Worm (Caenorhabditis elegans) whole organism, mixed stage, embryonic: Measurements from ENCODE around the gene C18H9.1.

Experiments used
- bed-3 ChIP-seq: fragments of 200-800 bp; sonication (Bioruptor generic); optimal IDR thresholded peaks from 3 replicates; lab custom pipeline; 2018; ENCODE audit warnings: mild to moderate bottlenecking, missing genetic modification characterization, moderate library complexity, missing compliant biosample characterization
- ceh-39 ChIP-seq: fragments of 150-350 bp; optimal IDR thresholded peaks from 2 replicates; lab custom pipeline; 2014; ENCODE audit warnings: missing biosample characterization, missing genetic modification characterization
- ceh-43 ChIP-seq: fragments of 200-800 bp; sonication (Bioruptor generic); optimal IDR thresholded peaks from 2 replicates; lab custom pipeline; 2018; ENCODE audit warnings: mild to moderate bottlenecking, missing genetic modification characterization, moderate library complexity, missing compliant biosample characterization
- ceh-83 ChIP-seq: fragments of 200-800 bp; sonication (Bioruptor generic); optimal IDR thresholded peaks from 2 replicates; lab custom pipeline; 2018; ENCODE audit warnings: mild to moderate bottlenecking, missing genetic modification characterization, missing compliant biosample characterization
- ces-1 ChIP-seq: fragments of 150-350 bp; optimal IDR thresholded peaks from 2 replicates; lab custom pipeline; 2014; ENCODE audit warnings: missing biosample characterization, missing genetic modification reagents, missing genetic modification characterization
- cnd-1 ChIP-seq: fragments of 200-800 bp; sonication (Bioruptor generic); optimal IDR thresholded peaks from 2 replicates; lab custom pipeline; 2018; ENCODE audit warnings: mild to moderate bottlenecking, missing genetic modification characterization, missing compliant biosample characterization
- drap-1 ChIP-seq: fragments of 200-800 bp; sonication (Bioruptor generic); optimal IDR thresholded peaks from 3 replicates; lab custom pipeline; 2018; ENCODE audit warnings: mild to moderate bottlenecking, missing genetic modification characterization, missing compliant biosample characterization
- elt-1 ChIP-seq: sonication (generic microtip); optimal IDR thresholded peaks from 2 replicates; lab custom pipeline; 2017; ENCODE audit warnings: missing genetic modification characterization, mild to moderate bottlenecking, missing compliant biosample characterization, antibody characterized with exemption, moderate library complexity, borderline replicate concordance; ENCODE audit not compliant: insufficient read depth
- elt-3 ChIP-seq: fragments of 150-350 bp; optimal IDR thresholded peaks from 2 replicates; lab custom pipeline; 2014; ENCODE audit warnings: missing biosample characterization, missing genetic modification characterization
- flh-1 ChIP-seq: fragments of 200-800 bp; sonication (Bioruptor generic); optimal IDR thresholded peaks from 2 replicates; lab custom pipeline; 2018; ENCODE audit warnings: mild to moderate bottlenecking, missing genetic modification characterization, moderate library complexity, missing compliant biosample characterization
- ham-2 ChIP-seq: fragments of 200-800 bp; sonication (Bioruptor generic); optimal IDR thresholded peaks from 2 replicates; lab custom pipeline; 2018; ENCODE audit warnings: mild to moderate bottlenecking, missing genetic modification characterization, missing compliant biosample characterization
- hlh-1 ChIP-seq: fragments of 150-350 bp; optimal IDR thresholded peaks from 2 replicates; lab custom pipeline; 2014; ENCODE audit warnings: missing biosample characterization, missing genetic modification reagents, missing genetic modification characterization
- lin-13 ChIP-seq: fragments of 150-350 bp; optimal IDR thresholded peaks from 2 replicates; lab custom pipeline; 2014; ENCODE audit warnings: missing biosample characterization, missing genetic modification characterization
- lin-32 ChIP-seq: fragments of 200-800 bp; sonication (Bioruptor generic); optimal IDR thresholded peaks from 2 replicates; lab custom pipeline; 2018; ENCODE audit warnings: mild to moderate bottlenecking, missing genetic modification characterization, missing compliant biosample characterization
- lsy-2 ChIP-seq: fragments of 150-350 bp; optimal IDR thresholded peaks from 2 replicates; lab custom pipeline; 2014; ENCODE audit warnings: missing biosample characterization, missing genetic modification characterization
- mab-5 ChIP-seq: fragments of 150-350 bp; optimal IDR thresholded peaks from 2 replicates; lab custom pipeline; 2014; ENCODE audit warnings: missing biosample characterization, missing genetic modification characterization
- mep-1 ChIP-seq: fragments of 150-350 bp; optimal IDR thresholded peaks from 2 replicates; lab custom pipeline; 2017; ENCODE audit warnings: missing biosample characterization, missing genetic modification reagents, missing genetic modification characterization, inconsistent platforms
- mls-2 ChIP-seq: sonication (generic microtip); optimal IDR thresholded peaks from 2 replicates; lab custom pipeline; 2016; ENCODE audit warnings: mild to moderate bottlenecking, missing genetic modification characterization, moderate library complexity, missing compliant biosample characterization
- nhr-12 ChIP-seq: fragments of 150-350 bp; optimal IDR thresholded peaks from 2 replicates; lab custom pipeline; 2014; ENCODE audit warnings: missing biosample characterization, missing genetic modification characterization
- nhr-2 ChIP-seq: fragments of 150-350 bp; optimal IDR thresholded peaks from 2 replicates; lab custom pipeline; 2014; ENCODE audit warnings: missing biosample characterization, missing genetic modification characterization
- nhr-237 ChIP-seq: fragments of 150-350 bp; optimal IDR thresholded peaks from 2 replicates; lab custom pipeline; 2014; ENCODE audit warnings: missing biosample characterization, missing genetic modification characterization
- nhr-28 ChIP-seq: fragments of 150-350 bp; optimal IDR thresholded peaks from 2 replicates; lab custom pipeline; 2014; ENCODE audit warnings: missing biosample characterization, missing genetic modification characterization
- nhr-76 ChIP-seq: sonication (generic microtip); optimal IDR thresholded peaks from 2 replicates; lab custom pipeline; 2017; ENCODE audit warnings: missing biosample characterization, missing genetic modification characterization
- pha-4 ChIP-seq: fragments of 150-350 bp; optimal IDR thresholded peaks from 2 replicates; lab custom pipeline; 2018; ENCODE audit warnings: missing biosample characterization, missing genetic modification reagents, missing genetic modification characterization
- sem-2 ChIP-seq: fragments of 200-800 bp; sonication (Bioruptor generic); optimal IDR thresholded peaks from 2 replicates; lab custom pipeline; 2018; ENCODE audit warnings: mild to moderate bottlenecking, missing genetic modification characterization, missing compliant biosample characterization
- snpc-4 ChIP-seq: fragments of 150-350 bp; optimal IDR thresholded peaks from 2 replicates; lab custom pipeline; 2014; ENCODE audit warnings: missing biosample characterization, missing genetic modification characterization
- sptf-1 ChIP-seq: sonication (generic microtip); optimal IDR thresholded peaks from 2 replicates; lab custom pipeline; 2017; ENCODE audit warnings: mild to moderate bottlenecking, missing genetic modification characterization, moderate library complexity, missing compliant biosample characterization
- tbx-8 ChIP-seq: fragments of 200-800 bp; sonication (Bioruptor generic); optimal IDR thresholded peaks from 2 replicates; lab custom pipeline; 2018; ENCODE audit warnings: mild to moderate bottlenecking, missing genetic modification characterization, moderate library complexity, missing compliant biosample characterization
- unc-39 ChIP-seq: fragments of 150-350 bp; optimal IDR thresholded peaks from 2 replicates; lab custom pipeline; 2014; ENCODE audit warnings: missing biosample characterization, missing genetic modification characterization
- unc-62 ChIP-seq: fragments of 150-350 bp; optimal IDR thresholded peaks from 2 replicates; lab custom pipeline; 2014; ENCODE audit warnings: missing biosample characterization, missing genetic modification reagents, missing genetic modification characterization
- ztf-11 ChIP-seq: fragments of 150-350 bp; optimal IDR thresholded peaks from 2 replicates; lab custom pipeline; 2014; ENCODE audit warnings: missing biosample characterization, missing genetic modification characterization

The C18H9.1 gene

DNA sequence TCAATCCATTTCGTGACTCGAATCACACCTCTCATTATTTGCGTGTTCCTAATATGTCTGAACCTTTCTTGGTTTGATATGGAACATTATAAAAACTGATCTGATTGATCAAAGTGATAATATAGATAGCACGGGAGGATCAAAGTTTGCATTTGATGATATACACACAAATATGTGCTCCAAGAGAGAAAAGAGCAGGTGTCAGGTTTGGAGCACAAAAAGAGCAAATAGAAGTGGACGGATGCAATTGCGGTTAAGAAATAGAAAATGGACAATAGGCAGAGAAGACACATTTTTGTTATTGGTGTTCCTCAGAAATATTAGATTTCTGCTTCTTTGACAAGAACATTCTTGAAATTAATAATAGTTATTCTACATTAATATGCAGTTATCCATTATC lies at the start of gene C18H9.1:
C18H9.1 (plus strand) TSS at position 301 of the 400 bp plus-strand sequence.
- TF ChIP-seq ham-2 (no peak), hlh-1 (tag; lab: Kevin White, UChicago) (no peak), unc-39 (tag; lab: Kevin White, UChicago) (no peak), lsy-2 (tag; lab: Kevin White, UChicago) (no peak)

DNA sequence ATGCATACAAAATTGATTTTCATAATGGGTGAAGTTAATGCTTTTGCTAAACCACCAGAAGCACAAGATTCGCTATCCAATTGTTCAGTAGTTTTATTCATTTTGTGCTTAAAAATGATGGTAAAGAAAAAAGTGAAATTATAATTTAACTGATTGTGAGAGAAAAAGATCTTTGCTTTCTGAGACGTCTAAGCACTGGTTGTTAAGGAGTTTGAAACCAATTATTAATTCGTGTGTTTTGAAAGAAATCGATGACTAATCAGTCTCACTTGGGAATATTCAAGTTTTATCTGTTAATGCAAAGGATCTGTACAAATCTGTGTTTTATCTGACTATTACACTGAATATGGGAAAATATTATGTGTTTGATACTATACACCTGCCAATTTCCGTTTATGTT lies 47.2 kb upstream of the C18H9.1 start, which contains the start of gene sra-26:
sra-26 (minus strand) TSS at position 101 of the 400 bp plus-strand sequence.
- no peak for TF ChIP-seq mls-2
- no peak for TF ChIP-seq lsy-2 (tag; lab: Kevin White, UChicago)
- TF ChIP-seq drap-1 (GFP tag; lab: Kevin White, UChicago), result no peak
- no peak for TF ChIP-seq ces-1 (GFP tag; lab: Kevin White, UChicago)
- no peak for TF ChIP-seq cnd-1
- no peak for TF ChIP-seq nhr-2 (tag; lab: Kevin White, UChicago)
- TF ChIP-seq sptf-1 (tag; lab: Kevin White, UChicago), result no peak
- TF ChIP-seq nhr-237, result no peak
- no peak for TF ChIP-seq ham-2
- TF ChIP-seq lin-13 (tag; lab: Kevin White, UChicago), result no peak

DNA sequence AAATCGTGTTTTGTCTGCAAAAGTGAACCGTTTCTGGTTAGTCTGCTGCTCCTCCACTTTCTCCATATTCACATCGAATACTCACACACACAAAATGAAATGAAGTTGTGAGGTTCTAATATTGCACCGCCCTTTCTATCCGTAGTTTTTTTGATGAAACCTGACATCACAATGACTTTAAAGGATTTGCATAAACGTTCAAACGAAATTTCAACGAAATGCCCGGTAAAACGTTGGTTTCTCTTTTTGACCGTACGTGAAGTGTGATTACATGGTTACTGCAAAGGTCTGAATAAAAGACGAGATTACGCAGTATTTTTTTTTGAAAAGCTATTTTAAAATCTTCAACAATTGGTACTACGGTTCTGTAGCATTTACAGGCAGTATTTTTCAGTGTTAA lies 44.6 kb upstream of the C18H9.1 start, which contains the start of gene T19D12.9:
T19D12.9 (minus strand) TSS at position 101 of the 400 bp plus-strand sequence.
- TF ChIP-seq sem-2 (GFP tag; lab: Kevin White, UChicago) (no peak), bed-3 (GFP tag; lab: Kevin White, UChicago) (no peak), elt-1 (no peak), unc-62 (GFP tag; lab: Kevin White, UChicago) (no peak)

DNA sequence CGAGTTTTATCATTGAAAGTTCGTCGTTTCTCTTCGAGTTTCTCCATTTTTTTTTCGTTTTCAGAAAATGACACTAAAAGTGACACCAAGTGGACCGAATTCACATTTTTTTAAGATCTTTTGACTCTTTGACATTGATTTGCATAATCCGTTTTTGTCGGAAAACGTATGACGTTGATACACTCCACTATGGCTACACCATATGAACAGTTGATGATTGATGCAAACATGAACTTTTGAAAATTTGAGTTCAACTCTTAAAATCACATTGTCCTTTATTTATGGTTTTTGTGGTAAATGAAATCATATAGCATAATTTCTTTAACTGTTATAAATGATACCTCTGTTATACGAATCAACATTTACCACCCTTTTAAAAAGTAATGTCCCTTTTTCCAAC lies 40.1 kb upstream of the C18H9.1 start, which contains the start of gene T19D12.10:
T19D12.10 (minus strand) TSS at position 101 of the 400 bp plus-strand sequence.
- TF ChIP-seq ces-1 (GFP tag; lab: Kevin White, UChicago), result no peak

DNA sequence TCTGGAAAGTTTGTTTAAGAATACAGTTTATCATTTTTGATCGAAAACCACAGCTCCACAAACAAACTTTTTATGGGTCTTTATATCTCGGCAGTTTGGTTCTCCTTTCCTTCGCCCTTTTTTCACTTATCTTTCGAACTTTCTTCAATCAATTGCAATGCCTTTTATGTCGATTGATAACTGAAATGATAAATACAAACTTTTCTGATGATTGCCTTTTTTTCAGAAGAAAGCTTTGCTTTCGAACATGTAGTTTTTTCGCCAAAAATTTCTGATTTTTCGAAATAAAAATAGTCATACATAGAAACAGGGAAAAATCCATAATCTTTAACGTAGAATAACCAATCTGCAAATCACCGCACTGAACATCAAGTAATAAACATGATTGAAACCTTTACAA lies 37.7 kb upstream of the C18H9.1 start, which contains the start of gene T19D12.2:
T19D12.2 (plus strand) TSS at position 125 of the 400 bp plus-strand sequence.
- no peak for TF ChIP-seq ceh-43 (GFP tag; lab: Kevin White, UChicago)
- TF ChIP-seq lsy-2 (tag; lab: Kevin White, UChicago), result no peak
- TF ChIP-seq ham-2, result no peak
- no peak for TF ChIP-seq elt-1
- no peak for TF ChIP-seq ceh-83 (GFP tag; lab: Kevin White, UChicago)
- no peak for TF ChIP-seq snpc-4 (tag; lab: Kevin White, UChicago)
- TF ChIP-seq flh-1 (GFP tag; lab: Kevin White, UChicago), result no peak
- TF ChIP-seq nhr-76 (tag; lab: Kevin White, UChicago), result no peak
- no peak for TF ChIP-seq nhr-28 (tag; lab: Kevin White, UChicago)
- TF ChIP-seq nhr-12 (tag; lab: Kevin White, UChicago), result no peak
- no peak for TF ChIP-seq cnd-1
- no peak for TF ChIP-seq ztf-11
- TF ChIP-seq drap-1 (GFP tag; lab: Kevin White, UChicago), result no peak
- TF ChIP-seq ceh-39 (tag; lab: Kevin White, UChicago), result no peak
- no peak for TF ChIP-seq unc-62 (GFP tag; lab: Kevin White, UChicago)

DNA sequence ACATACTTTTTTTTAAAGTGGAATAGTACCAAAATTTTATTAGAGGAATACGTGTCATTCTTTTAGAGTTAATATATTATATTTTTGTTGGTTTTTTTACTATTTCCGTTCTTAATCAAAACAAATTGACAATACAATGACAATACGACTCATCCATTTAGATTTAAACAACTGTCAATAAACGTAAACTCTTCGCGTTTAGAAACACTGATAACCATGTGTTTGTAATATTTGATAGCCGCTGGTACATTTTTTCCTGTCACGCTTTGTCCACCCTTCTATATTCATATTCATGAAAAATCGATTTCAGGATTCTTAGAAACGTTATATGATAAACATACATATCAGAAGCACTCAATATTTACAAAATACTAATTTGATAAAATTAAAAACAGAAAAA lies 35.1 kb upstream of the C18H9.1 start:
- no peak for TF ChIP-seq elt-1
- no peak for TF ChIP-seq lsy-2 (tag; lab: Kevin White, UChicago)
- no peak for TF ChIP-seq elt-3 (tag; lab: Kevin White, UChicago)
- TF ChIP-seq, all 35 proteins: peak for 0

DNA sequence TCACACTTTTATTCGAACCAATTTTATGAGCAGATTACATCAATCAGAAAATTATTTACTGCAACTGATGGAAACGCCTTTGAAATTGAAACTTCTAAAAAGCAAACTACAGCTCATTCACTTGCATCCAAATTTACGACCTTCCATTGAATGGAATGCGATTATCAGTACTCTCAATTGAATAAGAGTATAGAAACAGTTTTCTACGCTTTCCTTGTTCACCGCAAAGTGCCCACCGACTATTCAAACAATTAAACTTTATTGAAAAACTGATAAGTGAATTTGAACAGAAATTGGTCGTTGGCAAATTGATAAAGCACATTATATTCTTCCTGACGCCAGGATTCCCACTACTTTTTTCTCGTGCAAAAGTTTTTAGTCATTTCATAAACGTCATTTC lies 33.0 kb upstream of the C18H9.1 start:
- no peak for TF ChIP-seq elt-3 (tag; lab: Kevin White, UChicago)
- TF ChIP-seq flh-1 (GFP tag; lab: Kevin White, UChicago), result no peak
- no peak for TF ChIP-seq mab-5 (tag; lab: Kevin White, UChicago)
- no peak for TF ChIP-seq unc-39 (tag; lab: Kevin White, UChicago)
- no peak for TF ChIP-seq sptf-1 (tag; lab: Kevin White, UChicago)
- TF ChIP-seq ceh-83 (GFP tag; lab: Kevin White, UChicago), result no peak
- no peak for TF ChIP-seq hlh-1 (tag; lab: Kevin White, UChicago)
- no peak for TF ChIP-seq drap-1 (GFP tag; lab: Kevin White, UChicago)
- no peak for TF ChIP-seq lin-32 (GFP tag; lab: Kevin White, UChicago)
- TF ChIP-seq ceh-39 (tag; lab: Kevin White, UChicago), result no peak
- TF ChIP-seq bed-3 (GFP tag; lab: Kevin White, UChicago), result no peak
- no peak for TF ChIP-seq ztf-11
- no peak for TF ChIP-seq snpc-4 (tag; lab: Kevin White, UChicago)
- no peak for TF ChIP-seq mep-1 (tag; lab: Kevin White, UChicago)
- TF ChIP-seq lsy-2 (tag; lab: Kevin White, UChicago), result no peak
- TF ChIP-seq cnd-1, result no peak
- no peak for TF ChIP-seq tbx-8 (GFP tag; lab: Kevin White, UChicago)
- no peak for TF ChIP-seq nhr-76 (tag; lab: Kevin White, UChicago)
- no peak for TF ChIP-seq pha-4 (tag; lab: Kevin White, UChicago)
- no peak for TF ChIP-seq nhr-2 (tag; lab: Kevin White, UChicago)
